Fruit fly (Drosophila melanogaster) whole organism, embryonic: ENCODE data around the gene CG3078.

ENCODE experiments used
- Adf1 ChIP-seq: fragments of 200-800 bp; sonication (Bioruptor generic); IDR thresholded peaks from 2 replicates; pipeline ENCODE4 v1.3.6; 2022; ENCODE audit warnings: missing biosample characterization, missing genetic modification characterization
- Bgb ChIP-seq: fragments of 200-800 bp; sonication (Bioruptor generic); IDR thresholded peaks from 2 replicates; pipeline ENCODE4 v1.3.6; 2022; ENCODE audit warnings: missing biosample characterization, missing genetic modification characterization; ENCODE audit not compliant: partially characterized antibody
- CG10431 ChIP-seq: fragments of 200-800 bp; sonication (Bioruptor generic); optimal IDR thresholded peaks from 3 replicates; lab custom pipeline; 2018; ENCODE audit warnings: missing biosample characterization, mild to moderate bottlenecking, missing genetic modification characterization
- CG11723 ChIP-seq: fragments of 200-800 bp; sonication (Bioruptor generic); optimal IDR thresholded peaks from 2 replicates; lab custom pipeline; 2017; ENCODE audit warnings: missing biosample characterization, mild to moderate bottlenecking, missing genetic modification characterization
- CG1233 ChIP-seq: fragments of 200-800 bp; sonication (Bioruptor generic); optimal IDR thresholded peaks from 4 replicates; lab custom pipeline; 2018; ENCODE audit warnings: missing biosample characterization, mild to moderate bottlenecking, missing genetic modification characterization
- CG12391 ChIP-seq: fragments of 200-800 bp; sonication (Bioruptor generic); optimal IDR thresholded peaks from 3 replicates; lab custom pipeline; 2018; ENCODE audit warnings: missing biosample characterization, mild to moderate bottlenecking, missing genetic modification characterization, moderate library complexity
- CG12659 ChIP-seq: fragments of 200-800 bp; sonication (Bioruptor generic); optimal IDR thresholded peaks from 3 replicates; lab custom pipeline; 2017; ENCODE audit warnings: mild to moderate bottlenecking, missing biosample characterization, missing genetic modification reagents, missing genetic modification characterization
- CG13424 ChIP-seq: fragments of 200-800 bp; sonication (Bioruptor generic); optimal IDR thresholded peaks from 2 replicates; lab custom pipeline; 2019; ENCODE audit warnings: missing biosample characterization, mild to moderate bottlenecking, missing genetic modification characterization, moderate library complexity
- CG14050 ChIP-seq: fragments of 200-800 bp; sonication (Bioruptor generic); IDR thresholded peaks from 3 replicates; pipeline ENCODE4 v1.3.6; 2022; ENCODE audit warnings: missing biosample characterization, missing genetic modification characterization
- CG1602 ChIP-seq: fragments of 200-800 bp; sonication (Bioruptor generic); optimal IDR thresholded peaks from 3 replicates; lab custom pipeline; 2016; ENCODE audit warnings: missing biosample characterization, missing genetic modification characterization
- CG1832 ChIP-seq: fragments of 200-800 bp; sonication (Bioruptor generic); optimal IDR thresholded peaks from 2 replicates; lab custom pipeline; 2017; ENCODE audit warnings: missing biosample characterization, mild to moderate bottlenecking, missing genetic modification characterization, inconsistent platforms
- CG2129 ChIP-seq: fragments of 200-800 bp; sonication (Bioruptor generic); IDR thresholded peaks from 2 replicates; pipeline ENCODE4 v1.3.6; 2022; ENCODE audit warnings: missing biosample characterization, missing genetic modification characterization; ENCODE audit not compliant: partially characterized antibody
- CG2199 ChIP-seq: fragments of 200-800 bp; sonication (Bioruptor generic); IDR thresholded peaks from 3 replicates; pipeline ENCODE4 v1.3.6; 2022; ENCODE audit warnings: missing biosample characterization, missing genetic modification characterization
- CG30020 ChIP-seq: fragments of 200-800 bp; optimal IDR thresholded peaks from 2 replicates; lab custom pipeline; 2019; ENCODE audit warnings: missing biosample characterization, mild to moderate bottlenecking, missing genetic modification characterization, moderate library complexity
- CG31441 ChIP-seq: fragments of 200-800 bp; sonication (Bioruptor generic); IDR thresholded peaks from 2 replicates; pipeline ENCODE4 v1.3.6; 2022; ENCODE audit warnings: missing biosample characterization, missing genetic modification characterization
- CG33557 ChIP-seq: fragments of 200-800 bp; sonication (Bioruptor generic); optimal IDR thresholded peaks from 2 replicates; lab custom pipeline; 2019; ENCODE audit warnings: missing biosample characterization, mild to moderate bottlenecking, missing genetic modification characterization, moderate library complexity
- CG3726 ChIP-seq: fragments of 200-800 bp; sonication (Bioruptor generic); IDR thresholded peaks from 3 replicates; pipeline ENCODE4, ENCODE4 v1.3.6; 2022; ENCODE audit warnings: missing biosample characterization, missing genetic modification characterization
- CG4360 ChIP-seq: fragments of 200-800 bp; sonication (Bioruptor generic); IDR thresholded peaks from 2 replicates; pipeline ENCODE4 v1.3.6; 2022; ENCODE audit warnings: missing biosample characterization, missing genetic modification characterization
- CG4617 ChIP-seq: fragments of 200-800 bp; sonication (Bioruptor generic); optimal IDR thresholded peaks from 3 replicates; lab custom pipeline; 2016; ENCODE audit warnings: missing biosample characterization, missing genetic modification characterization, borderline replicate concordance
- CG4707 ChIP-seq: fragments of 200-800 bp; sonication (Bioruptor generic); optimal IDR thresholded peaks from 2 replicates; lab custom pipeline; 2018; ENCODE audit warnings: missing biosample characterization, mild to moderate bottlenecking, missing genetic modification characterization, moderate library complexity
- CG6654 ChIP-seq: fragments of 200-800 bp; sonication (Bioruptor generic); optimal IDR thresholded peaks from 2 replicates; lab custom pipeline; 2017; ENCODE audit warnings: missing biosample characterization, mild to moderate bottlenecking, missing genetic modification characterization
- CG6791 ChIP-seq: fragments of 200-800 bp; sonication (Bioruptor generic); IDR thresholded peaks from 3 replicates; pipeline ENCODE4 v1.3.6; 2022; ENCODE audit warnings: missing biosample characterization, missing genetic modification characterization; ENCODE audit not compliant: partially characterized antibody
- CG7372 ChIP-seq: fragments of 200-800 bp; sonication (Bioruptor generic); IDR thresholded peaks from 2 replicates; pipeline ENCODE4 v1.3.6; 2022; ENCODE audit warnings: missing biosample characterization, missing genetic modification characterization
- CG8359 ChIP-seq: fragments of 200-800 bp; sonication (Bioruptor generic); optimal IDR thresholded peaks from 2 replicates; lab custom pipeline; 2017; ENCODE audit warnings: missing biosample characterization, mild to moderate bottlenecking, missing genetic modification characterization, borderline replicate concordance
- CHES-1-like ChIP-seq: fragments of 200-800 bp; sonication (Bioruptor generic); optimal IDR thresholded peaks from 2 replicates; lab custom pipeline; 2016; ENCODE audit warnings: missing biosample characterization, missing genetic modification characterization
- Dip3 ChIP-seq: fragments of 200-800 bp; sonication (Bioruptor generic); optimal IDR thresholded peaks from 3 replicates; lab custom pipeline; 2016; ENCODE audit warnings: missing biosample characterization, missing genetic modification characterization
- E2f2 ChIP-seq: fragments of 200-800 bp; sonication (Bioruptor generic); IDR thresholded peaks from 2 replicates; pipeline ENCODE4 v1.3.6; 2022; ENCODE audit warnings: missing biosample characterization, missing genetic modification characterization
- Eip74EF ChIP-seq, 2 experiments: fragments of 200-800 bp in 1 of 2; fragments of >200 bp in 1 of 2; sonication (Bioruptor generic) in 1 of 2; optimal IDR thresholded peaks; 2 replicates each; lab custom pipeline; 2017 to 2019; ENCODE audit warnings: missing biosample characterization in 2 of 2, missing genetic modification characterization in 2 of 2, mild to moderate bottlenecking in 1 of 2, moderate library complexity in 1 of 2
- Ets97D ChIP-seq: fragments of 200-800 bp; sonication (Bioruptor generic); optimal IDR thresholded peaks from 3 replicates; lab custom pipeline; 2016; ENCODE audit warnings: missing biosample characterization, missing genetic modification characterization
- HLH54F ChIP-seq: fragments of 200-800 bp; sonication (Bioruptor generic); optimal IDR thresholded peaks from 3 replicates; lab custom pipeline; 2016; ENCODE audit warnings: missing biosample characterization, missing genetic modification characterization
- MBD-R2 ChIP-seq: fragments of 200-800 bp; sonication (Bioruptor generic); IDR thresholded peaks from 2 replicates; pipeline ENCODE4 v1.3.6; 2022; ENCODE audit warnings: missing biosample characterization, missing genetic modification characterization
- Meics ChIP-seq: fragments of 200-800 bp; sonication (Bioruptor generic); optimal IDR thresholded peaks from 2 replicates; lab custom pipeline; 2017; ENCODE audit warnings: missing biosample characterization, mild to moderate bottlenecking, missing genetic modification characterization
- Spps ChIP-seq: fragments of 200-800 bp; sonication (Bioruptor generic); optimal IDR thresholded peaks from 2 replicates; lab custom pipeline; 2018; ENCODE audit warnings: missing biosample characterization, mild to moderate bottlenecking, missing genetic modification characterization
- Trl ChIP-seq, 3 experiments: fragments of >200 bp in 2 of 3; fragments of 200-800 bp in 1 of 3; sonication (Bioruptor generic) in 1 of 3; optimal IDR thresholded peaks; 2 replicates in 1 of 3; 3 replicates in 2 of 3; lab custom pipeline; 2016 to 2017; ENCODE audit warnings: missing biosample characterization in 1 of 3, missing genetic modification characterization in 1 of 3
- YL-1 ChIP-seq: fragments of 200-800 bp; sonication (Bioruptor generic); optimal IDR thresholded peaks from 3 replicates; lab custom pipeline; 2017; ENCODE audit warnings: missing biosample characterization, mild to moderate bottlenecking, missing genetic modification characterization
- bbx ChIP-seq: fragments of 200-800 bp; sonication (Bioruptor generic); IDR thresholded peaks from 2 replicates; pipeline ENCODE4 v1.3.6; 2022; ENCODE audit warnings: missing biosample characterization, missing genetic modification characterization; ENCODE audit not compliant: partially characterized antibody
- bigmax ChIP-seq: fragments of 200-800 bp; sonication (Bioruptor generic); optimal IDR thresholded peaks from 2 replicates; lab custom pipeline; 2018; ENCODE audit warnings: missing biosample characterization, mild to moderate bottlenecking, missing genetic modification characterization
- chn ChIP-seq: fragments of 200-800 bp; sonication (Bioruptor generic); optimal IDR thresholded peaks from 2 replicates; lab custom pipeline; 2016; ENCODE audit warnings: missing biosample characterization, missing genetic modification characterization
- crp ChIP-seq, 2 experiments: fragments of 200-800 bp; sonication (Bioruptor generic); optimal IDR thresholded peaks; 2 replicates in 1 of 2; 3 replicates in 1 of 2; lab custom pipeline; 2017; ENCODE audit warnings: missing biosample characterization in 2 of 2, missing genetic modification characterization in 2 of 2, mild to moderate bottlenecking in 1 of 2, moderate library complexity in 1 of 2
- danr ChIP-seq: fragments of 200-800 bp; sonication (Bioruptor generic); IDR thresholded peaks from 2 replicates; pipeline ENCODE4 v1.3.6; 2022; ENCODE audit warnings: missing biosample characterization, missing genetic modification characterization
- dmrt11E ChIP-seq: fragments of 200-800 bp; sonication (Bioruptor generic); optimal IDR thresholded peaks from 3 replicates; lab custom pipeline; 2018; ENCODE audit warnings: missing biosample characterization, mild to moderate bottlenecking, missing genetic modification characterization, moderate library complexity
- fu2 ChIP-seq: fragments of 200-800 bp; sonication (Bioruptor generic); optimal IDR thresholded peaks from 2 replicates; lab custom pipeline; 2016; ENCODE audit warnings: missing biosample characterization, missing genetic modification characterization
- gem ChIP-seq: fragments of 200-800 bp; sonication (Bioruptor generic); optimal IDR thresholded peaks from 2 replicates; lab custom pipeline; 2019; ENCODE audit warnings: missing biosample characterization, mild to moderate bottlenecking, missing genetic modification characterization, moderate library complexity
- gsb-n ChIP-seq: fragments of 200-800 bp; sonication (Bioruptor generic); optimal IDR thresholded peaks from 3 replicates; lab custom pipeline; 2018; ENCODE audit warnings: missing biosample characterization, mild to moderate bottlenecking, missing genetic modification characterization
- kni ChIP-seq: fragments of 200-800 bp; sonication (Bioruptor generic); optimal IDR thresholded peaks from 3 replicates; lab custom pipeline; 2017; ENCODE audit warnings: mild to moderate bottlenecking, missing biosample characterization, missing genetic modification reagents, missing genetic modification characterization
- nerfin-1 ChIP-seq: fragments of 200-800 bp; sonication (Bioruptor generic); optimal IDR thresholded peaks from 3 replicates; lab custom pipeline; 2019; ENCODE audit warnings: missing biosample characterization, mild to moderate bottlenecking, missing genetic modification characterization, moderate library complexity
- pros ChIP-seq: fragments of 200-800 bp; sonication (Bioruptor generic); optimal IDR thresholded peaks from 3 replicates; lab custom pipeline; 2019; ENCODE audit warnings: missing biosample characterization, mild to moderate bottlenecking, missing genetic modification characterization, moderate library complexity
- slou ChIP-seq: fragments of 200-800 bp; sonication (Bioruptor generic); optimal IDR thresholded peaks from 3 replicates; lab custom pipeline; 2016; ENCODE audit warnings: missing biosample characterization, missing genetic modification characterization
- sug ChIP-seq: fragments of 200-800 bp; optimal IDR thresholded peaks from 2 replicates; lab custom pipeline; 2019; ENCODE audit warnings: missing biosample characterization, mild to moderate bottlenecking, missing genetic modification characterization, moderate library complexity
- wdn ChIP-seq: fragments of 200-800 bp; sonication (Bioruptor generic); IDR thresholded peaks from 2 replicates; pipeline ENCODE4 v1.3.6; 2022; ENCODE audit warnings: missing biosample characterization, missing genetic modification characterization

CG3078 gene

DNA sequence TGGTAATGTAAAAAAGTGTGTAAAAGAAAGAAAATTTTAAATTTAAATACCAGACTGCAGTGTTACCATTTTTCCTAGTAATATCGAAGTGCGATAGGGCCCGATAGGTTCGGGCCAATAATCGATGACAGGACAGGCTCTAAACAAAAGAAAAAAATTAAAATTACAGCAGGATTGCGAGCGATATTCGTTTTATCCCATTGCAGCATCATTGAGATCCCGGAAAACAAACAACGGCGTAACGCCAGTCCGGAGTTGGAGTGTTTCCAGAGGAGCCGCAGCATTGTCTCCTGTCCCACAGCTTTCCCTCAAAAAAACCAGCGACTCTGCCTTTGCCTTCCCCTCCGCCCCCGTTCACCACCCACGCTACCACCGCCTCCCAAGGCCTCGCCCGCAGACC, 34.5 kb downstream of the CG3078 start, which contains the start of gene pcx (continued):
- TF ChIP-seq CG4360 (GFP tag; lab: Robert Waterston, UW) = no peak
- no peak for TF ChIP-seq dmrt11E (tag; lab: Kevin White, UChicago)
- TF ChIP-seq CG31441 (GFP tag; lab: Robert Waterston, UW) = no peak
- no peak for TF ChIP-seq nerfin-1
- TF ChIP-seq CG4617 = peak; percentile 76
- TF ChIP-seq pros = no peak
- TF ChIP-seq E2f2 (GFP tag; lab: Robert Waterston, UW) = peak; percentile 74
- no peak for TF ChIP-seq gem (tag; lab: Kevin White, UChicago)
- peak; percentile 56 for TF ChIP-seq Bgb (GFP tag; lab: Robert Waterston, UW)
- no peak for TF ChIP-seq HLH54F (GFP tag; lab: Kevin White, UChicago)
- no peak for TF ChIP-seq Dip3 (GFP tag; lab: Kevin White, UChicago)
- no peak for TF ChIP-seq Eip74EF (GFP tag; optimal IDR thresholded peaks at IDR 0.05; lab: Kevin White, UChicago)
- TF ChIP-seq crp (GFP tag; optimal IDR thresholded peaks at IDR 0.05; lab: Kevin White, UChicago) = no peak
- no peak for TF ChIP-seq Adf1 (GFP tag; lab: Robert Waterston, UW)
- no peak for TF ChIP-seq CG8359
- TF ChIP-seq CG11723 (GFP tag; lab: Kevin White, UChicago) = no peak
- TF ChIP-seq Ets97D = peak; percentile 7
- TF ChIP-seq CG2199 (GFP tag; lab: Robert Waterston, UW) = no peak
- no peak for TF ChIP-seq CG33557 (GFP tag; lab: Kevin White, UChicago)
- TF ChIP-seq CG30020 (tag; lab: Kevin White, UChicago) = no peak
- TF ChIP-seq CG2129 = no peak
- TF ChIP-seq kni = no peak
- no peak for TF ChIP-seq Spps (tag; lab: Kevin White, UChicago)
- no peak for TF ChIP-seq danr (GFP tag; lab: Robert Waterston, UW)
- TF ChIP-seq wdn (GFP tag; lab: Robert Waterston, UW) = no peak
- no peak for TF ChIP-seq CG1602 (GFP tag; lab: Kevin White, UChicago)
- no peak for TF ChIP-seq slou (GFP tag; lab: Kevin White, UChicago)
- TF ChIP-seq Meics (GFP tag; lab: Kevin White, UChicago) = no peak
- TF ChIP-seq CG3726 (GFP tag; lab: Robert Waterston, UW) = no peak
- TF ChIP-seq bigmax (GFP tag; lab: Kevin White, UChicago) = no peak
- TF ChIP-seq CG10431 (GFP tag; lab: Kevin White, UChicago) = no peak
- TF ChIP-seq sug (tag; lab: Kevin White, UChicago) = no peak
- no peak for TF ChIP-seq Trl (optimal IDR thresholded peaks at IDR 0.05; lab: Kevin White, UChicago)
- no peak for TF ChIP-seq Trl (GFP tag; optimal IDR thresholded peaks at IDR 0.05; lab: Kevin White, UChicago)
- TF ChIP-seq YL-1 (GFP tag; lab: Kevin White, UChicago) = peak; percentile 56
- no peak for TF ChIP-seq CG12659 (GFP tag; lab: Kevin White, UChicago)
- no peak for TF ChIP-seq CG12391 (tag; lab: Kevin White, UChicago)
- no peak for TF ChIP-seq CG1233 (GFP tag; lab: Kevin White, UChicago)
- no peak for TF ChIP-seq gsb-n (tag; lab: Kevin White, UChicago)
- TF ChIP-seq CG6791 = peak; percentile 61; the same call in 2 of the 3 replicates
- no peak for TF ChIP-seq CG1832 (GFP tag; lab: Kevin White, UChicago)
- TF ChIP-seq MBD-R2 = peak; percentile 49
- TF ChIP-seq CG4707 (GFP tag; lab: Kevin White, UChicago) = no peak
- peak; percentile 58 for TF ChIP-seq bbx (GFP tag; lab: Robert Waterston, UW)
- no peak for TF ChIP-seq fu2 (GFP tag; lab: Kevin White, UChicago)
- TF ChIP-seq CHES-1-like (GFP tag; lab: Kevin White, UChicago) = no peak
- TF ChIP-seq chn = no peak
- TF ChIP-seq CG14050 (GFP tag; lab: Robert Waterston, UW) = no peak
- TF ChIP-seq CG7372 (GFP tag; lab: Robert Waterston, UW) = no peak
- no peak for TF ChIP-seq CG6654 (GFP tag; lab: Kevin White, UChicago)
- TF ChIP-seq CG13424 (tag; lab: Kevin White, UChicago) = no peak
